Fruit fly (Drosophila melanogaster) whole organism, prepupa: ENCODE results near the gene CG10591.
A peak's percentile ranks its signal among the peaks of the same experiment; 100 is the strongest.

Experiments used
- Blimp-1 ChIP-seq: fragments of 200-800 bp; sonication (Bioruptor generic); optimal IDR thresholded peaks from 3 replicates; lab custom pipeline; 2017; ENCODE audit warnings: missing biosample characterization, missing genetic modification characterization, mild to moderate bottlenecking, moderate library complexity, missing genetic modification reagents
- CG11294 ChIP-seq: fragments of 200-800 bp; sonication (Bioruptor generic); IDR thresholded peaks from 2 replicates; pipeline ENCODE4 v1.3.6; 2022; ENCODE audit warnings: missing biosample characterization, missing genetic modification characterization
- CG3032 ChIP-seq: fragments of 200-800 bp; optimal IDR thresholded peaks from 2 replicates; lab custom pipeline; 2019; ENCODE audit warnings: missing biosample characterization, mild to moderate bottlenecking, missing genetic modification characterization, moderate library complexity
- CG32006 ChIP-seq: fragments of 200-800 bp; sonication (Bioruptor generic); optimal IDR thresholded peaks from 3 replicates; lab custom pipeline; 2017; ENCODE audit warnings: missing biosample characterization, mild to moderate bottlenecking, missing genetic modification characterization
- CG34406 ChIP-seq: fragments of 200-800 bp; sonication (Bioruptor generic); optimal IDR thresholded peaks from 3 replicates; lab custom pipeline; 2016; ENCODE audit warnings: missing biosample characterization, missing genetic modification characterization
- CG6163 ChIP-seq: fragments of 200-800 bp; sonication (Bioruptor generic); IDR thresholded peaks from 3 replicates; pipeline ENCODE4 v1.3.6; 2022; ENCODE audit warnings: missing biosample characterization, missing genetic modification characterization
- CG6792 ChIP-seq: fragments of 200-800 bp; sonication (Bioruptor generic); optimal IDR thresholded peaks from 3 replicates; lab custom pipeline; 2016; ENCODE audit warnings: missing biosample characterization, missing genetic modification characterization
- CG6808 ChIP-seq: fragments of 200-800 bp; sonication (Bioruptor generic); optimal IDR thresholded peaks from 3 replicates; lab custom pipeline; 2017; ENCODE audit warnings: missing biosample characterization, missing genetic modification characterization, mild to moderate bottlenecking, moderate library complexity, missing genetic modification reagents
- CG6854 ChIP-seq: fragments of 200-800 bp; sonication (Bioruptor generic); optimal IDR thresholded peaks from 2 replicates; lab custom pipeline; 2017; ENCODE audit warnings: missing biosample characterization, mild to moderate bottlenecking, missing genetic modification characterization
- CG7368 ChIP-seq: fragments of 200-800 bp; sonication (Bioruptor generic); optimal IDR thresholded peaks from 3 replicates; lab custom pipeline; 2016; ENCODE audit warnings: missing biosample characterization, missing genetic modification characterization
- CG8119 ChIP-seq: fragments of 200-800 bp; sonication (Bioruptor generic); IDR thresholded peaks from 3 replicates; pipeline ENCODE4 v1.3.6; 2022; ENCODE audit warnings: missing biosample characterization, missing genetic modification characterization
- CG8319 ChIP-seq: fragments of 200-800 bp; sonication (Bioruptor generic); optimal IDR thresholded peaks from 3 replicates; lab custom pipeline; 2016; ENCODE audit warnings: missing biosample characterization, missing genetic modification characterization
- CG8632 ChIP-seq: fragments of 200-800 bp; sonication (Bioruptor generic); optimal IDR thresholded peaks from 3 replicates; lab custom pipeline; 2016; ENCODE audit warnings: missing biosample characterization, missing genetic modification characterization
- Eip75B ChIP-seq: fragments of 200-800 bp; sonication (Bioruptor generic); optimal IDR thresholded peaks from 3 replicates; lab custom pipeline; 2016; ENCODE audit warnings: missing biosample characterization, missing genetic modification characterization
- Eip93F ChIP-seq: fragments of 200-800 bp; sonication (Bioruptor generic); optimal IDR thresholded peaks from 2 replicates; lab custom pipeline; 2016; ENCODE audit warnings: missing biosample characterization, mild to moderate bottlenecking, missing genetic modification characterization
- Ets21C ChIP-seq: fragments of 200-800 bp; sonication (Bioruptor generic); optimal IDR thresholded peaks from 3 replicates; lab custom pipeline; 2016; ENCODE audit warnings: missing biosample characterization, missing genetic modification characterization
- Hr38 ChIP-seq: sonication (Bioruptor generic); optimal IDR thresholded peaks from 2 replicates; lab custom pipeline; 2016; ENCODE audit warnings: missing biosample characterization, missing genetic modification characterization
- Hr39 ChIP-seq: fragments of 200-800 bp; sonication (Bioruptor generic); optimal IDR thresholded peaks from 2 replicates; lab custom pipeline; 2016; ENCODE audit warnings: missing biosample characterization, missing genetic modification characterization
- Hr4 ChIP-seq: fragments of 200-800 bp; sonication (Bioruptor generic); optimal IDR thresholded peaks from 3 replicates; lab custom pipeline; 2016; ENCODE audit warnings: missing biosample characterization, missing genetic modification characterization
- Lpt ChIP-seq: fragments of 200-800 bp; sonication (Bioruptor generic); optimal IDR thresholded peaks from 3 replicates; lab custom pipeline; 2016; ENCODE audit warnings: missing biosample characterization, missing genetic modification characterization
- Met ChIP-seq: fragments of 200-800 bp; sonication (Bioruptor generic); optimal IDR thresholded peaks from 3 replicates; lab custom pipeline; 2016; ENCODE audit warnings: missing biosample characterization, missing genetic modification characterization
- Sox102F ChIP-seq: fragments of 200-800 bp; sonication (Bioruptor generic); optimal IDR thresholded peaks from 2 replicates; lab custom pipeline; 2016; ENCODE audit warnings: missing biosample characterization, mild to moderate bottlenecking, missing genetic modification characterization
- achi ChIP-seq: fragments of 200-800 bp; sonication (Bioruptor generic); optimal IDR thresholded peaks from 3 replicates; lab custom pipeline; 2016; ENCODE audit warnings: missing biosample characterization, missing genetic modification characterization
- acj6 ChIP-seq: fragments of 200-800 bp; sonication (Bioruptor generic); optimal IDR thresholded peaks from 3 replicates; lab custom pipeline; 2016; ENCODE audit warnings: missing biosample characterization, missing genetic modification characterization
- dsx ChIP-seq: fragments of 200-800 bp; optimal IDR thresholded peaks from 3 replicates; lab custom pipeline; 2019; ENCODE audit warnings: missing biosample characterization, mild to moderate bottlenecking, missing genetic modification characterization, moderate library complexity; ENCODE audit not compliant: poor library complexity, severe bottlenecking
- eg ChIP-seq: fragments of 200-800 bp; sonication (Bioruptor generic); IDR thresholded peaks from 3 replicates; pipeline ENCODE4 v1.3.6; 2022; ENCODE audit warnings: missing biosample characterization, missing genetic modification characterization
- esn ChIP-seq: fragments of 200-800 bp; sonication (Bioruptor generic); optimal IDR thresholded peaks from 2 replicates; lab custom pipeline; 2016; ENCODE audit warnings: missing biosample characterization, mild to moderate bottlenecking, missing genetic modification characterization, moderate library complexity
- fkh ChIP-seq: fragments of 200-800 bp; sonication (Bioruptor generic); optimal IDR thresholded peaks from 3 replicates; lab custom pipeline; 2017; ENCODE audit warnings: missing biosample characterization, mild to moderate bottlenecking, missing genetic modification characterization, moderate library complexity
- lz ChIP-seq: fragments of 200-800 bp; sonication (Bioruptor generic); optimal IDR thresholded peaks from 3 replicates; lab custom pipeline; 2016; ENCODE audit warnings: missing biosample characterization, missing genetic modification characterization
- net ChIP-seq: fragments of 200-800 bp; sonication (Bioruptor generic); optimal IDR thresholded peaks from 3 replicates; lab custom pipeline; 2016; ENCODE audit warnings: missing biosample characterization, missing genetic modification characterization
- pdm3 ChIP-seq: fragments of 200-800 bp; sonication (Bioruptor generic); optimal IDR thresholded peaks from 3 replicates; lab custom pipeline; 2016; ENCODE audit warnings: missing biosample characterization, missing genetic modification characterization
- spab ChIP-seq: fragments of 200-800 bp; sonication (Bioruptor generic); optimal IDR thresholded peaks from 2 replicates; lab custom pipeline; 2017; ENCODE audit warnings: missing biosample characterization, mild to moderate bottlenecking, missing genetic modification characterization, missing genetic modification reagents
- ss ChIP-seq, 2 experiments: fragments of 200-800 bp; sonication (Bioruptor generic); optimal IDR thresholded peaks; 2 replicates in 1 of 2; 3 replicates in 1 of 2; lab custom pipeline; 2017 to 2018; ENCODE audit warnings: mild to moderate bottlenecking in 2 of 2, missing biosample characterization in 2 of 2, missing genetic modification characterization in 2 of 2, moderate library complexity in 1 of 2
- svp ChIP-seq: fragments of 200-800 bp; sonication (Bioruptor generic); peaks from one replicate; lab custom pipeline; 2016; ENCODE audit warnings: missing biosample characterization, missing genetic modification characterization
- topi ChIP-seq: fragments of 200-800 bp; sonication (Bioruptor generic); optimal IDR thresholded peaks from 3 replicates; lab custom pipeline; 2016; ENCODE audit warnings: missing biosample characterization, missing genetic modification characterization
- vri ChIP-seq: fragments of 200-800 bp; sonication (Bioruptor generic); optimal IDR thresholded peaks from 3 replicates; lab custom pipeline; 2016; ENCODE audit warnings: missing biosample characterization, mild to moderate bottlenecking, missing genetic modification characterization

Gene CG10591

dm6 chr3L:5625121-5625667 is 25.7 kb upstream of the CG10591 start (continued):
- no peak for TF ChIP-seq pdm3 (GFP tag; lab: Kevin White, UChicago)
- peak; percentile 99 for TF ChIP-seq Blimp-1
- TF ChIP-seq Hr38 (GFP tag; lab: Kevin White, UChicago) = no peak
- TF ChIP-seq lz (GFP tag; lab: Kevin White, UChicago) = no peak
- TF ChIP-seq eg = peak; percentile 36; the same call in 1 of the 3 replicates
- no peak for TF ChIP-seq esn (GFP tag; lab: Kevin White, UChicago)

- no peak for TF ChIP-seq Lpt
- no peak for TF ChIP-seq CG6808 (GFP tag; lab: Kevin White, UChicago)
- TF ChIP-seq fkh (GFP tag; lab: Kevin White, UChicago) = no peak
- no peak for TF ChIP-seq acj6 (GFP tag; lab: Kevin White, UChicago)
- no peak for TF ChIP-seq Ets21C (GFP tag; lab: Kevin White, UChicago)
- no peak for TF ChIP-seq lz (GFP tag; lab: Kevin White, UChicago)
- no peak for TF ChIP-seq spab (GFP tag; lab: Kevin White, UChicago)
- TF ChIP-seq ss (GFP tag; optimal IDR thresholded peaks at IDR 0.05; lab: Kevin White, UChicago) = no peak
- TF ChIP-seq Blimp-1 = peak; percentile 89
- TF ChIP-seq CG6163 (GFP tag; lab: Robert Waterston, UW) = no peak
- no peak for TF ChIP-seq pdm3 (GFP tag; lab: Kevin White, UChicago)
- no peak for TF ChIP-seq CG8319
- TF ChIP-seq CG8119 = no peak
- no peak for TF ChIP-seq achi (GFP tag; lab: Kevin White, UChicago)
- no peak for TF ChIP-seq CG32006 (GFP tag; lab: Kevin White, UChicago)
- TF ChIP-seq vri (GFP tag; lab: Kevin White, UChicago) = peak; percentile 2
- no peak for TF ChIP-seq Hr4 (GFP tag; lab: Kevin White, UChicago)
Observed at dm6 chr3L:5623296-5623695, 23.8 kb upstream of the CG10591 start.

- TF ChIP-seq svp (peak; percentile 33), net (GFP tag; lab: Kevin White, UChicago) (no peak), Blimp-1 (peak; percentile 100), CG6854 (GFP tag; lab: Kevin White, UChicago) (peak; percentile 64), fkh (GFP tag; lab: Kevin White, UChicago) (peak; percentile 30), ss (GFP tag; optimal IDR thresholded peaks at IDR 0.05; lab: Kevin White, UChicago) (no peak), Eip93F (no peak), Met (peak; percentile 32), topi (no peak), dsx (no peak), Eip75B (GFP tag; lab: Kevin White, UChicago) (peak; percentile 9), CG8632 (GFP tag; lab: Kevin White, UChicago) (no peak), Hr39 (GFP tag; lab: Kevin White, UChicago) (no peak), CG6792 (no peak), CG32006 (GFP tag; lab: Kevin White, UChicago) (no peak), Sox102F (GFP tag; lab: Kevin White, UChicago) (peak; percentile 23), vri (GFP tag; lab: Kevin White, UChicago) (peak; percentile 57), CG7368 (no peak)
Observed at dm6 chr3L:5621908-5622307, 22.4 kb upstream of the CG10591 start.

- TF ChIP-seq CG32006 (GFP tag; lab: Kevin White, UChicago) (no peak), CG3032 (tag; lab: Kevin White, UChicago) (no peak), CG34406 (no peak), CG11294 (no peak)
Observed at dm6 chr3L:5621506-5621905, 22.0 kb upstream of the CG10591 start.
